Worm (Caenorhabditis elegans): ENCODE results near the gene F58E2.4.

DNA sequence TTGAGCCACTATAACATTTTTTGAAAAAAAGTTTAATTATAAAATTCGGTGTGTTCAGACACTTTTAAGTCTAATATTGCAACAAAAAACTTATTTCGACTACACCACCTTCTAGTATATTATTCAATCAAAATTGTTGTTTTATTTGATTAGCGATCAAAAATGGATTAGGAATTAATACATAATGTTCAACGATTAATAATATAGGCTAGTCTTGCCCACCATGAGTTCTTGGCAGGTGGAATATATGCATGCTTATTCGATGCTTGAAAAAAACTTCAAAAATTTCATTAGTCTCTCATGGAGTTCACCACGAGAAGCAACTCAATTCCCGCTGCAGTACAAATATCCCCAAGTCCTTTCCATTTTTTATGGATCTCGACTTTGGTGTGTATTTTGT lies 27.2 kb upstream of the F58E2.4 start, which contains the start of gene srz-32:
- TF ChIP-seq pha-4 (tag; optimal IDR thresholded peaks at IDR 0.05) (no peak), nhr-76 (tag; optimal IDR thresholded peaks at IDR 0.05) (no peak), nhr-28 (tag; optimal IDR thresholded peaks at IDR 0.05) (no peak), nhr-237 (tag; optimal IDR thresholded peaks at IDR 0.05) (no peak), elt-3 (tag; optimal IDR thresholded peaks at IDR 0.05) (no peak), unc-62 (GFP tag; optimal IDR thresholded peaks at IDR 0.05) (no peak), unc-120 (tag; optimal IDR thresholded peaks at IDR 0.05; ENCODE audit: poor library complexity, severe bottlenecking) (no peak), unc-39 (tag; optimal IDR thresholded peaks at IDR 0.05) (no peak), snpc-4 (tag; optimal IDR thresholded peaks at IDR 0.05) (no peak), ztf-11 (tag; optimal IDR thresholded peaks at IDR 0.05) (no peak)

Measured in whole organism, mixed stage, embryonic.